Worm (Caenorhabditis elegans): ENCODE measurements around the gene Y55D9A.2.
A peak's percentile ranks its signal among the peaks of the same experiment; 100 is the strongest.

Y55D9A.2 gene

ce11 chrIV:12565933-12566540 is 39.2 kb downstream of the Y55D9A.2 start, which contains the start of gene eak-7:
Gene eak-7 (minus strand): TSS chrIV:12565983.
- TF ChIP-seq snpc-1.3 (tag; optimal IDR thresholded peaks at IDR 0.05; ENCODE audit: insufficient read depth) (no peak), hsf-1 (GFP tag; IDR thresholded peaks at IDR 0.05) (0 out of 2 replicates have a peak, but pooled peaks have one; percentile 28)

DNA sequence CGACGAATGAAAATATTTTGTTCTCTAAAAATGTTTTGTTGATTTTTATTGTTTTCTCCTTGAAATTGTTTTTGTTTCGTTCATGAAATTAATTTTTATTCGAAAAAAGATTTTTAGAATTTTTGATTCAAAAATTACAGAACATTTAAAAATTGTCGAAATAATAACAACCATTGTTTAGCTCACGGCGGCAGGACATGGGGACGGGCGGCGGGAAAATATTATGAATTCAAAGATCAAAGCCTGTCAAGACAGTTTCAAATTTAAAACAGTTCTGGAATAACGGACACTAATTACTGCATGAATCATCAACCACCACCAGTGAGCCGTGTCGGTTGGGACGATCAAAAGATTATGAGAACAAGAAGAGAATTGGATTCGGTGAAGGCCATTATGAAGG is 44.7 kb downstream of the Y55D9A.2 start, which contains the start of gene snb-7:
TSS of gene snb-7 (plus strand) at position 301 of the 400 bp plus-strand sequence.
- TF ChIP-seq ZK185.1 (tag; optimal IDR thresholded peaks at IDR 0.05; ENCODE audit: poor library complexity, severe bottlenecking) (no peak), zfh-2 (GFP tag; conservative IDR thresholded peaks at IDR 0.05) (no peak), madf-3 (GFP tag; IDR thresholded peaks at IDR 0.05) (0 out of 2 replicates have a peak, but pooled peaks have one; percentile 61), akir-1 (GFP tag; optimal IDR thresholded peaks at IDR 0.05) (no peak), Y56A3A.18 (GFP tag; IDR thresholded peaks at IDR 0.05) (0 out of 2 replicates have a peak, but pooled peaks have one; percentile 26), sdz-38 (tag; optimal IDR thresholded peaks at IDR 0.05) (no peak)

- TF ChIP-seq D2030.7 (GFP tag; IDR thresholded peaks at IDR 0.05) (peak; percentile 31; the same call in 1 of the 2 replicates), sdz-38 (tag; optimal IDR thresholded peaks at IDR 0.05) (no peak), lin-54 (GFP tag; optimal IDR thresholded peaks at IDR 0.05) (peak; percentile 97), F39B2.1 (GFP tag; IDR thresholded peaks at IDR 0.05) (no peak), efl-1 (GFP tag; optimal IDR thresholded peaks at IDR 0.05) (peak; percentile 87), F33H1.4 (GFP tag; IDR thresholded peaks at IDR 0.05) (peak; percentile 51), ceh-100 (GFP tag; IDR thresholded peaks at IDR 0.05) (no peak), madf-6 (GFP tag; IDR thresholded peaks at IDR 0.05) (peak; percentile 35; the same call in 1 of the 2 replicates), ztf-6 (GFP tag; IDR thresholded peaks at IDR 0.05) (no peak), ZK185.1 (tag; optimal IDR thresholded peaks at IDR 0.05; ENCODE audit: poor library complexity, severe bottlenecking) (peak; percentile 23), lsl-1 (GFP tag; optimal IDR thresholded peaks at IDR 0.05) (peak; percentile 21), hmg-1.2 (GFP tag; IDR thresholded peaks at IDR 0.05) (peak; percentile 24; the same call in 1 of the 2 replicates), Y79H2A.3 (GFP tag; conservative IDR thresholded peaks at IDR 0.05) (no peak), lin-35 (GFP tag; optimal IDR thresholded peaks at IDR 0.05) (peak; percentile 71 to 95 (median 76)), him-1 (tag; optimal IDR thresholded peaks at IDR 0.05) (peak; percentile 2), lin-40 (tag; optimal IDR thresholded peaks at IDR 0.05) (peak; percentile 31), F57A8.1 (GFP tag; optimal IDR thresholded peaks at IDR 0.05) (no peak), ztf-22 (GFP tag; optimal IDR thresholded peaks at IDR 0.05) (no peak), egl-18 (GFP tag; IDR thresholded peaks at IDR 0.05) (no peak), F23B12.7 (tag; optimal IDR thresholded peaks at IDR 0.05; ENCODE audit: insufficient read depth) (peak; percentile 35), dpl-1 (GFP tag; optimal IDR thresholded peaks at IDR 0.05) (peak; percentile 86), mcd-1 (GFP tag; IDR thresholded peaks at IDR 0.05) (no peak), attf-5 (GFP tag; optimal IDR thresholded peaks at IDR 0.05) (no peak)
Measured at ce11 chrIV:12558925-12559450, 46.2 kb downstream of the Y55D9A.2 start, which contains the start of the genes ZK795.2 and ZK795.3. Gene ZK795.2 (minus strand): TSS chrIV:12558975. Gene ZK795.3 (plus strand): TSS chrIV:12559365.

DNA sequence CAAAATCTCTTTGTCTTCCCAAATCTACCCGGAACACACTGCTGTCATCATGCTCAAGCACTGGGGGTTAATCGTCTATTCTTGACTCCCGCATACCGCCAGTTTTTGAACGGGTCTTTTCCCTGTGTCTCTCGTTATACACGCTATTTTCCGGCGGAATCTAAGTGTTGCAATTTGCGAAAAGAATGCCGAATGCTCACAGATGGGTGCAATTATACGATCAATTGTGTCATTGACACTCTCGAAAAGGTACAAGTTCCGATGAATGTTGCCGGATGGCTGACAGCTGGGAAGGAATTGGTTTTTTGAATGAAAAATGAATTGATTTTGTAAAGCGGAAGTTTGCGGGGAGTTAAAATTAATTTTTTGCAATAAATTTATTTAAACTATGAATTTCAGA is 53.3 kb downstream of the Y55D9A.2 start:
- TF ChIP-seq dpl-1 (GFP tag; optimal IDR thresholded peaks at IDR 0.05) (no peak), lin-54 (GFP tag; optimal IDR thresholded peaks at IDR 0.05) (no peak), tbp1 (GFP tag; optimal IDR thresholded peaks at IDR 0.05) (no peak), ztf-22 (GFP tag; optimal IDR thresholded peaks at IDR 0.05) (no peak), dpff-1 (tag; optimal IDR thresholded peaks at IDR 0.05) (no peak), F57C9.4 (tag; optimal IDR thresholded peaks at IDR 0.05) (no peak), ztf-25 (GFP tag; IDR thresholded peaks at IDR 0.05) (no peak), hmg-20 (GFP tag; IDR thresholded peaks at IDR 0.05) (no peak)
